Fruit fly (Drosophila melanogaster) whole organism, embryonic: ENCODE results near the gene CG32281.

Experiments used
- Aef1 ChIP-seq: fragments of 200-800 bp; sonication (Bioruptor generic); IDR thresholded peaks from 3 replicates; pipeline ENCODE4 v1.3.6; 2022; ENCODE audit warnings: missing biosample characterization, missing genetic modification characterization
- CG10267 ChIP-seq: fragments of 200-800 bp; sonication (Bioruptor generic); optimal IDR thresholded peaks from 2 replicates; lab custom pipeline; 2018; ENCODE audit warnings: missing biosample characterization, mild to moderate bottlenecking, missing genetic modification characterization, moderate library complexity
- CG12391 ChIP-seq: fragments of 200-800 bp; sonication (Bioruptor generic); optimal IDR thresholded peaks from 3 replicates; lab custom pipeline; 2018; ENCODE audit warnings: missing biosample characterization, mild to moderate bottlenecking, missing genetic modification characterization, moderate library complexity
- CG13296 ChIP-seq: fragments of 200-800 bp; sonication (Bioruptor generic); optimal IDR thresholded peaks from 3 replicates; lab custom pipeline; 2018; ENCODE audit warnings: missing biosample characterization, mild to moderate bottlenecking, missing genetic modification characterization
- CG14667 ChIP-seq: fragments of 200-800 bp; sonication (Bioruptor generic); IDR thresholded peaks from 2 replicates; pipeline ENCODE4 v1.3.6; 2022; ENCODE audit warnings: missing biosample characterization, missing genetic modification characterization
- CG15514 ChIP-seq: fragments of 200-800 bp; sonication (Bioruptor generic); optimal IDR thresholded peaks from 3 replicates; lab custom pipeline; 2017; ENCODE audit warnings: missing biosample characterization, missing genetic modification characterization, mild to moderate bottlenecking, moderate library complexity, missing genetic modification reagents
- CG16813 ChIP-seq: fragments of 200-800 bp; sonication (Bioruptor generic); IDR thresholded peaks from 3 replicates; pipeline ENCODE4 v1.3.6; 2022; ENCODE audit warnings: missing biosample characterization, missing genetic modification characterization; ENCODE audit not compliant: partially characterized antibody
- CG2875 ChIP-seq: fragments of 200-800 bp; sonication (Bioruptor generic); optimal IDR thresholded peaks from 2 replicates; lab custom pipeline; 2017; ENCODE audit warnings: missing biosample characterization, mild to moderate bottlenecking, missing genetic modification characterization, missing genetic modification reagents
- CG32532 ChIP-seq: fragments of 200-800 bp; sonication (Bioruptor generic); IDR thresholded peaks from 2 replicates; pipeline ENCODE4 v1.3.6; 2022; ENCODE audit warnings: missing biosample characterization, missing genetic modification characterization
- CG32772 ChIP-seq: fragments of 200-800 bp; sonication (Bioruptor generic); IDR thresholded peaks from 2 replicates; pipeline ENCODE4 v1.3.6; 2022; ENCODE audit warnings: missing biosample characterization, missing genetic modification characterization
- CG34422 ChIP-seq: fragments of 200-800 bp; sonication (Bioruptor generic); IDR thresholded peaks from 3 replicates; pipeline ENCODE4 v1.3.6; 2022; ENCODE audit warnings: missing biosample characterization, missing genetic modification characterization
- CG6654 ChIP-seq: fragments of 200-800 bp; sonication (Bioruptor generic); optimal IDR thresholded peaks from 2 replicates; lab custom pipeline; 2017; ENCODE audit warnings: missing biosample characterization, mild to moderate bottlenecking, missing genetic modification characterization
- CG6683 ChIP-seq: fragments of 200-800 bp; sonication (Bioruptor generic); optimal IDR thresholded peaks from 2 replicates; lab custom pipeline; 2017; ENCODE audit warnings: missing biosample characterization, mild to moderate bottlenecking, missing genetic modification characterization, missing genetic modification reagents
- CG6765 ChIP-seq: fragments of 200-800 bp; sonication (Bioruptor generic); optimal IDR thresholded peaks from 3 replicates; lab custom pipeline; 2017; ENCODE audit warnings: missing biosample characterization, mild to moderate bottlenecking, missing genetic modification characterization
- CG8765 ChIP-seq: fragments of 200-800 bp; sonication (Bioruptor generic); IDR thresholded peaks from 2 replicates; pipeline ENCODE4 v1.3.6; 2022; ENCODE audit warnings: missing biosample characterization, missing genetic modification characterization
- Chrac-16 ChIP-seq: fragments of 200-800 bp; sonication (Bioruptor generic); optimal IDR thresholded peaks from 3 replicates; lab custom pipeline; 2016; ENCODE audit warnings: missing biosample characterization, missing genetic modification characterization
- CoRest ChIP-seq: fragments of 200-800 bp; sonication (Bioruptor generic); optimal IDR thresholded peaks from 3 replicates; lab custom pipeline; 2018; ENCODE audit warnings: missing biosample characterization, mild to moderate bottlenecking, missing genetic modification characterization, moderate library complexity
- E2f1 ChIP-seq: fragments of 200-800 bp; sonication (Bioruptor generic); IDR thresholded peaks from 2 replicates; pipeline ENCODE4 v1.3.6; 2022; ENCODE audit warnings: missing biosample characterization, missing genetic modification characterization
- HLH3B ChIP-seq: fragments of 200-800 bp; sonication (Bioruptor generic); IDR thresholded peaks from 2 replicates; pipeline ENCODE4 v1.3.6; 2022; ENCODE audit warnings: missing biosample characterization, missing genetic modification characterization
- HLH54F ChIP-seq: fragments of 200-800 bp; sonication (Bioruptor generic); optimal IDR thresholded peaks from 3 replicates; lab custom pipeline; 2016; ENCODE audit warnings: missing biosample characterization, missing genetic modification characterization
- NC2β ChIP-seq: fragments of 200-800 bp; sonication (Bioruptor generic); optimal IDR thresholded peaks from 2 replicates; lab custom pipeline; 2016; ENCODE audit warnings: missing biosample characterization, missing genetic modification characterization
- Nf-YB ChIP-seq: fragments of 200-800 bp; sonication (Bioruptor generic); optimal IDR thresholded peaks from 3 replicates; lab custom pipeline; 2019; ENCODE audit warnings: missing biosample characterization, mild to moderate bottlenecking, missing genetic modification characterization, moderate library complexity
- Opbp ChIP-seq: fragments of 200-800 bp; sonication (Bioruptor generic); IDR thresholded peaks from 3 replicates; pipeline ENCODE4 v1.3.6; 2022; ENCODE audit warnings: missing biosample characterization, missing genetic modification characterization; ENCODE audit not compliant: partially characterized antibody
- Rx ChIP-seq: fragments of 200-800 bp; sonication (Bioruptor generic); IDR thresholded peaks from 2 replicates; pipeline ENCODE4 v1.3.6; 2022; ENCODE audit warnings: missing biosample characterization, missing genetic modification characterization
- ac ChIP-seq: fragments of 200-800 bp; sonication (Bioruptor generic); optimal IDR thresholded peaks from 3 replicates; lab custom pipeline; 2017; ENCODE audit warnings: missing biosample characterization, mild to moderate bottlenecking, missing genetic modification characterization
- aop ChIP-seq: fragments of 200-800 bp; sonication (Bioruptor generic); IDR thresholded peaks from 2 replicates; pipeline ENCODE4 v1.3.6; 2022; ENCODE audit warnings: missing biosample characterization, missing genetic modification characterization
- bab2 ChIP-seq: fragments of 200-800 bp; sonication (Bioruptor generic); optimal IDR thresholded peaks from 2 replicates; lab custom pipeline; 2016; ENCODE audit warnings: missing biosample characterization, missing genetic modification characterization
- caup ChIP-seq: fragments of 200-800 bp; sonication (Bioruptor generic); optimal IDR thresholded peaks from 3 replicates; lab custom pipeline; 2017; ENCODE audit warnings: missing biosample characterization, mild to moderate bottlenecking, missing genetic modification characterization, moderate library complexity; ENCODE audit not compliant: severe bottlenecking
- ci ChIP-seq: fragments of 200-800 bp; sonication (Bioruptor generic); IDR thresholded peaks from 3 replicates; pipeline ENCODE4 v1.3.6; 2022; ENCODE audit warnings: missing biosample characterization, missing genetic modification characterization
- crc ChIP-seq: fragments of 200-800 bp; sonication (Bioruptor generic); optimal IDR thresholded peaks from 2 replicates; lab custom pipeline; 2016; ENCODE audit warnings: missing biosample characterization, missing genetic modification characterization
- da ChIP-seq: fragments of 200-800 bp; sonication (Bioruptor generic); optimal IDR thresholded peaks from 2 replicates; lab custom pipeline; 2016; ENCODE audit warnings: missing biosample characterization, missing genetic modification characterization
- danr ChIP-seq: fragments of 200-800 bp; sonication (Bioruptor generic); IDR thresholded peaks from 2 replicates; pipeline ENCODE4 v1.3.6; 2022; ENCODE audit warnings: missing biosample characterization, missing genetic modification characterization
- fd3F ChIP-seq: fragments of 200-800 bp; sonication (Bioruptor generic); optimal IDR thresholded peaks from 2 replicates; lab custom pipeline; 2018; ENCODE audit warnings: missing biosample characterization, mild to moderate bottlenecking, missing genetic modification characterization, moderate library complexity
- ftz-f1 ChIP-seq: fragments of 200-800 bp; sonication (Bioruptor generic); optimal IDR thresholded peaks from 2 replicates; lab custom pipeline; 2016; ENCODE audit warnings: missing biosample characterization, missing genetic modification characterization
- gcm2 ChIP-seq: fragments of 200-800 bp; sonication (Bioruptor generic); optimal IDR thresholded peaks from 2 replicates; lab custom pipeline; 2016; ENCODE audit warnings: missing biosample characterization, missing genetic modification characterization
- gfzf ChIP-seq: fragments of 200-800 bp; sonication (Bioruptor generic); optimal IDR thresholded peaks from 2 replicates; lab custom pipeline; 2016; ENCODE audit warnings: missing biosample characterization, mild to moderate bottlenecking, missing genetic modification characterization, moderate library complexity
- gro ChIP-seq: fragments of 200-800 bp; sonication (Bioruptor generic); optimal IDR thresholded peaks from 2 replicates; lab custom pipeline; 2016; ENCODE audit warnings: missing biosample characterization, missing genetic modification characterization
- kay ChIP-seq: fragments of 200-800 bp; sonication (Bioruptor generic); optimal IDR thresholded peaks from 2 replicates; lab custom pipeline; 2016; ENCODE audit warnings: missing biosample characterization, missing genetic modification characterization
- luna ChIP-seq: fragments of 200-800 bp; sonication (Bioruptor generic); optimal IDR thresholded peaks from 2 replicates; lab custom pipeline; 2016; ENCODE audit warnings: missing biosample characterization, missing genetic modification characterization
- nerfin-2 ChIP-seq: fragments of 200-800 bp; sonication (Bioruptor generic); IDR thresholded peaks from 2 replicates; pipeline ENCODE4 v1.3.6; 2022; ENCODE audit warnings: missing biosample characterization, missing genetic modification characterization; ENCODE audit not compliant: partially characterized antibody
- org-1 ChIP-seq: fragments of 200-800 bp; sonication (Bioruptor generic); optimal IDR thresholded peaks from 2 replicates; lab custom pipeline; 2017; ENCODE audit warnings: missing biosample characterization, missing genetic modification characterization
- p53 ChIP-seq: fragments of 200-800 bp; sonication (Bioruptor generic); optimal IDR thresholded peaks from 2 replicates; lab custom pipeline; 2016; ENCODE audit warnings: missing biosample characterization, missing genetic modification characterization
- phol ChIP-seq: fragments of 200-800 bp; sonication (Bioruptor generic); optimal IDR thresholded peaks from 3 replicates; lab custom pipeline; 2018; ENCODE audit warnings: missing biosample characterization, mild to moderate bottlenecking, missing genetic modification characterization, moderate library complexity
- psq ChIP-seq: fragments of 200-800 bp; sonication (Bioruptor generic); optimal IDR thresholded peaks from 2 replicates; lab custom pipeline; 2017; ENCODE audit warnings: missing biosample characterization, missing genetic modification characterization
- pum ChIP-seq: fragments of 200-800 bp; sonication (Bioruptor generic); optimal IDR thresholded peaks from 2 replicates; lab custom pipeline; 2016; ENCODE audit warnings: missing biosample characterization, missing genetic modification characterization
- sc ChIP-seq, 3 experiments: fragments of >200 bp in 2 of 3; fragments of 200-800 bp in 1 of 3; sonication (Bioruptor generic) in 1 of 3; optimal IDR thresholded peaks; 2 replicates in 2 of 3; 3 replicates in 1 of 3; lab custom pipeline; 2017; ENCODE audit warnings: mild to moderate bottlenecking in 1 of 3, missing biosample characterization in 1 of 3, missing genetic modification characterization in 1 of 3, missing genetic modification reagents in 1 of 3
- sens-2 ChIP-seq: fragments of 200-800 bp; sonication (Bioruptor generic); IDR thresholded peaks from 2 replicates; pipeline ENCODE4 v1.3.6; 2022; ENCODE audit warnings: missing biosample characterization, missing genetic modification characterization
- sr ChIP-seq: fragments of 200-800 bp; sonication (Bioruptor generic); IDR thresholded peaks from 3 replicates; pipeline ENCODE4 v1.3.6; 2022; ENCODE audit warnings: missing biosample characterization, missing genetic modification characterization
- stc ChIP-seq: fragments of 200-800 bp; sonication (Bioruptor generic); IDR thresholded peaks from 2 replicates; pipeline ENCODE4 v1.3.6; 2022; ENCODE audit warnings: missing biosample characterization, missing genetic modification characterization
- zen ChIP-seq: fragments of 200-800 bp; sonication (Bioruptor generic); optimal IDR thresholded peaks from 3 replicates; lab custom pipeline; 2018; ENCODE audit warnings: missing biosample characterization, mild to moderate bottlenecking, missing genetic modification characterization, moderate library complexity

The CG32281 gene

DNA sequence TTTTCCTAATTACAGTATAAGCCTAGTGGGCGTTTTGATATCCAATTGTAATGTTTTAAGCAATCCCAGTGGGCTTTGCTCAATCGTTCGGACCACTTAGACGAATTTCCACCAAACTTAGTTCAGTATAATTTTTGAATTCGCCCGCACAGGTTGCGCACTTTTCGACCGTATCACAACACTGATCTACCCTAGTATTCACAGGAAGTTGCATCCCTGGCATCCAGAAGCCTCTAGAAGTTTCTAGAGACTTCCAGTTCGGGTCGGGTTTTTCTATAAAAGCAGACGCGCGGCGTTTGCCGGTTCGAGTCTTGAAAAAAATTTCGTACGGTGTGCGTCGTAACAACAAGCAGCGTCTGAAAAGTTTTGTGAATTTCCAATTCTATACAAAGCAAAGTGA is 23.7 kb downstream of the CG32281 start, which contains the start of gene Hsp83 (continued):
- TF ChIP-seq phol (tag; lab: Kevin White, UChicago) (peak; percentile 82), CoRest (tag; lab: Kevin White, UChicago) (peak; percentile 61), luna (GFP tag; lab: Kevin White, UChicago) (peak; percentile 91), crc (GFP tag; lab: Kevin White, UChicago) (peak; percentile 94), zen (tag; lab: Kevin White, UChicago) (peak; percentile 66), da (GFP tag; lab: Kevin White, UChicago) (peak; percentile 88), Opbp (peak; percentile 57; the same call in 2 of the 3 replicates), caup (GFP tag; lab: Kevin White, UChicago) (peak; percentile 100), nerfin-2 (no peak), HLH54F (peak; percentile 88), Nf-YB (GFP tag; lab: Kevin White, UChicago) (peak; percentile 81), pum (GFP tag; lab: Kevin White, UChicago) (peak; percentile 81), org-1 (GFP tag; lab: Kevin White, UChicago) (peak; percentile 95), CG34422 (peak; percentile 92), CG32532 (GFP tag; lab: Robert Waterston, UW) (peak; percentile 95), CG16813 (no peak), sens-2 (GFP tag; lab: Robert Waterston, UW) (peak; percentile 97), p53 (GFP tag; lab: Kevin White, UChicago) (peak; percentile 92), gfzf (GFP tag; lab: Kevin White, UChicago) (peak; percentile 23), CG14667 (GFP tag; lab: Robert Waterston, UW) (peak; percentile 31; the same call in 1 of the 2 replicates), CG6683 (GFP tag; lab: Kevin White, UChicago) (peak; percentile 97), E2f1 (peak; percentile 87), stc (GFP tag; lab: Robert Waterston, UW) (peak; percentile 96), CG2875 (GFP tag; lab: Kevin White, UChicago) (peak; percentile 97), Rx (GFP tag; lab: Robert Waterston, UW) (peak; percentile 91), gcm2 (GFP tag; lab: Kevin White, UChicago) (peak; percentile 92), CG32772 (peak; percentile 84), CG8765 (GFP tag; lab: Robert Waterston, UW) (no peak), HLH3B (peak; percentile 90), psq (GFP tag; lab: Kevin White, UChicago) (peak; percentile 78), CG6654 (peak; percentile 84), sc (optimal IDR thresholded peaks at IDR 0.05; lab: Kevin White, UChicago) (no peak), sc (GFP tag; optimal IDR thresholded peaks at IDR 0.05; lab: Kevin White, UChicago) (peak; percentile 88), bab2 (GFP tag; lab: Kevin White, UChicago) (peak; percentile 79), ci (GFP tag; lab: Robert Waterston, UW) (peak; percentile 99), CG15514 (GFP tag; lab: Kevin White, UChicago) (no peak), aop (GFP tag; lab: Robert Waterston, UW) (0 out of 2 replicates have a peak, but pooled peaks have one; percentile 41), gro (GFP tag; lab: Kevin White, UChicago) (peak; percentile 97), CG10267 (tag; lab: Kevin White, UChicago) (peak; percentile 99), kay (GFP tag; lab: Kevin White, UChicago) (peak; percentile 63), NC2β (GFP tag; lab: Kevin White, UChicago) (peak; percentile 97), CG13296 (GFP tag; lab: Kevin White, UChicago) (peak; percentile 99), Chrac-16 (GFP tag; lab: Kevin White, UChicago) (peak; percentile 79), fd3F (GFP tag; lab: Kevin White, UChicago) (peak; percentile 86), ac (GFP tag; lab: Kevin White, UChicago) (peak; percentile 93), danr (GFP tag; lab: Robert Waterston, UW) (peak; percentile 63), sr (GFP tag; lab: Robert Waterston, UW) (peak; percentile 96), ftz-f1 (GFP tag; lab: Kevin White, UChicago) (peak; percentile 80), CG6765 (GFP tag; lab: Kevin White, UChicago) (peak; percentile 100), Aef1 (GFP tag; lab: Robert Waterston, UW) (peak; percentile 65), CG12391 (tag; lab: Kevin White, UChicago) (peak; percentile 95)
